Fruit fly (Drosophila melanogaster) whole organism, embryonic: ENCODE data around the gene CG7519.

Experiments
- Atf6 ChIP-seq: fragments of 200-800 bp; sonication (Bioruptor generic); IDR thresholded peaks from 2 replicates; pipeline ENCODE4 v1.3.6; 2022; ENCODE audit warnings: missing biosample characterization, missing genetic modification characterization
- Bgb ChIP-seq: fragments of 200-800 bp; sonication (Bioruptor generic); IDR thresholded peaks from 2 replicates; pipeline ENCODE4 v1.3.6; 2022; ENCODE audit warnings: missing biosample characterization, missing genetic modification characterization; ENCODE audit not compliant: partially characterized antibody
- CG12071 ChIP-seq: fragments of 200-800 bp; sonication (Bioruptor generic); optimal IDR thresholded peaks from 3 replicates; lab custom pipeline; 2018; ENCODE audit warnings: missing biosample characterization, mild to moderate bottlenecking, missing genetic modification characterization
- CG12236 ChIP-seq: fragments of 200-800 bp; sonication (Bioruptor generic); optimal IDR thresholded peaks from 2 replicates; lab custom pipeline; 2016; ENCODE audit warnings: missing biosample characterization, missing genetic modification characterization
- CG1233 ChIP-seq: fragments of 200-800 bp; sonication (Bioruptor generic); optimal IDR thresholded peaks from 4 replicates; lab custom pipeline; 2018; ENCODE audit warnings: missing biosample characterization, mild to moderate bottlenecking, missing genetic modification characterization
- CG1529 ChIP-seq: fragments of 200-800 bp; sonication (Bioruptor generic); optimal IDR thresholded peaks from 3 replicates; lab custom pipeline; 2018; ENCODE audit warnings: missing biosample characterization, missing genetic modification characterization
- CG15601 ChIP-seq: fragments of 200-800 bp; sonication (Bioruptor generic); optimal IDR thresholded peaks from 3 replicates; lab custom pipeline; 2019; ENCODE audit warnings: missing biosample characterization, mild to moderate bottlenecking, missing genetic modification characterization, moderate library complexity
- CG1602 ChIP-seq: fragments of 200-800 bp; sonication (Bioruptor generic); optimal IDR thresholded peaks from 3 replicates; lab custom pipeline; 2016; ENCODE audit warnings: missing biosample characterization, missing genetic modification characterization
- CG18619 ChIP-seq: fragments of 200-800 bp; sonication (Bioruptor generic); optimal IDR thresholded peaks from 3 replicates; lab custom pipeline; 2017; ENCODE audit warnings: missing biosample characterization, mild to moderate bottlenecking, missing genetic modification characterization
- CG2120 ChIP-seq: fragments of 200-800 bp; sonication (Bioruptor generic); optimal IDR thresholded peaks from 3 replicates; lab custom pipeline; 2016; ENCODE audit warnings: missing biosample characterization, missing genetic modification characterization
- CG2129 ChIP-seq: fragments of 200-800 bp; sonication (Bioruptor generic); IDR thresholded peaks from 2 replicates; pipeline ENCODE4 v1.3.6; 2022; ENCODE audit warnings: missing biosample characterization, missing genetic modification characterization; ENCODE audit not compliant: partially characterized antibody
- CG2889 ChIP-seq: fragments of 200-800 bp; sonication (Bioruptor generic); IDR thresholded peaks from 3 replicates; pipeline ENCODE4 v1.3.6; 2022; ENCODE audit warnings: missing biosample characterization, missing genetic modification characterization
- CG33213 ChIP-seq: fragments of 200-800 bp; sonication (Bioruptor generic); optimal IDR thresholded peaks from 3 replicates; lab custom pipeline; 2016; ENCODE audit warnings: missing biosample characterization, missing genetic modification characterization
- CG3995 ChIP-seq: fragments of 200-800 bp; sonication (Bioruptor generic); optimal IDR thresholded peaks from 3 replicates; lab custom pipeline; 2016; ENCODE audit warnings: missing biosample characterization, missing genetic modification characterization
- CG4282 ChIP-seq: fragments of 200-800 bp; sonication (Bioruptor generic); optimal IDR thresholded peaks from 2 replicates; lab custom pipeline; 2016; ENCODE audit warnings: missing biosample characterization, missing genetic modification characterization
- CG4328 ChIP-seq: fragments of 200-800 bp; sonication (Bioruptor generic); optimal IDR thresholded peaks from 3 replicates; lab custom pipeline; 2017; ENCODE audit warnings: missing biosample characterization, missing genetic modification reagents, missing genetic modification characterization
- CG4617 ChIP-seq: fragments of 200-800 bp; sonication (Bioruptor generic); optimal IDR thresholded peaks from 3 replicates; lab custom pipeline; 2016; ENCODE audit warnings: missing biosample characterization, missing genetic modification characterization, borderline replicate concordance
- CG7556 ChIP-seq: fragments of 200-800 bp; sonication (Bioruptor generic); optimal IDR thresholded peaks from 2 replicates; lab custom pipeline; 2017; ENCODE audit warnings: missing biosample characterization, mild to moderate bottlenecking, missing genetic modification characterization
- CG7745 ChIP-seq: fragments of 200-800 bp; sonication (Bioruptor generic); optimal IDR thresholded peaks from 2 replicates; lab custom pipeline; 2018; ENCODE audit warnings: missing biosample characterization, mild to moderate bottlenecking, missing genetic modification characterization, moderate library complexity
- Doc3 ChIP-seq: fragments of 200-800 bp; sonication (Bioruptor generic); IDR thresholded peaks from 3 replicates; pipeline ENCODE4 v1.3.6; 2022; ENCODE audit warnings: missing biosample characterization, missing genetic modification characterization; ENCODE audit not compliant: partially characterized antibody
- GATAe ChIP-seq: fragments of 200-800 bp; sonication (Bioruptor generic); conservative IDR thresholded peaks from 2 replicates; pipeline ENCODE4 v1.3.6; 2022; ENCODE audit warnings: missing biosample characterization, missing genetic modification characterization
- HmgZ ChIP-seq: fragments of 200-800 bp; sonication (Bioruptor generic); optimal IDR thresholded peaks from 2 replicates; lab custom pipeline; 2018; ENCODE audit warnings: missing biosample characterization, mild to moderate bottlenecking, missing genetic modification characterization
- Hmr ChIP-seq: fragments of 200-800 bp; sonication (Bioruptor generic); optimal IDR thresholded peaks from 3 replicates; lab custom pipeline; 2017; ENCODE audit warnings: mild to moderate bottlenecking, missing biosample characterization, missing genetic modification reagents, missing genetic modification characterization
- MESR4 ChIP-seq: fragments of 200-800 bp; sonication (Bioruptor generic); optimal IDR thresholded peaks from 2 replicates; lab custom pipeline; 2018; ENCODE audit warnings: missing biosample characterization, mild to moderate bottlenecking, missing genetic modification characterization, moderate library complexity
- MTF-1 ChIP-seq: fragments of 200-800 bp; sonication (Bioruptor generic); optimal IDR thresholded peaks from 2 replicates; lab custom pipeline; 2018; ENCODE audit warnings: missing biosample characterization, mild to moderate bottlenecking, missing genetic modification characterization, borderline replicate concordance
- Mad ChIP-seq: fragments of 200-800 bp; sonication (Bioruptor generic); optimal IDR thresholded peaks from 2 replicates; lab custom pipeline; 2016; ENCODE audit warnings: missing biosample characterization, missing genetic modification characterization
- Med ChIP-seq: fragments of 200-800 bp; sonication (Bioruptor generic); peaks from one replicate; lab custom pipeline; 2016; ENCODE audit warnings: missing biosample characterization, missing genetic modification characterization, mild to moderate bottlenecking, inconsistent platforms, moderate library complexity
- Nf-YA ChIP-seq: fragments of 200-800 bp; sonication (Bioruptor generic); IDR thresholded peaks from 2 replicates; pipeline ENCODE4 v1.3.6; 2022; ENCODE audit warnings: missing biosample characterization, missing genetic modification characterization
- Nf-YB ChIP-seq: fragments of 200-800 bp; sonication (Bioruptor generic); optimal IDR thresholded peaks from 3 replicates; lab custom pipeline; 2019; ENCODE audit warnings: missing biosample characterization, mild to moderate bottlenecking, missing genetic modification characterization, moderate library complexity
- Pdp1 ChIP-seq, 2 experiments: fragments of 200-800 bp; sonication (Bioruptor generic); optimal IDR thresholded peaks; 3 replicates each; lab custom pipeline; 2016; ENCODE audit warnings: missing biosample characterization in 2 of 2, missing genetic modification characterization in 2 of 2, mild to moderate bottlenecking in 1 of 2, moderate library complexity in 1 of 2
- Side ChIP-seq: fragments of 200-800 bp; sonication (Bioruptor generic); optimal IDR thresholded peaks from 2 replicates; lab custom pipeline; 2016; ENCODE audit warnings: missing biosample characterization, missing genetic modification characterization
- Sin3A ChIP-seq: fragments of >200 bp; optimal IDR thresholded peaks from 2 replicates; lab custom pipeline; 2018
- Usf ChIP-seq: fragments of 200-800 bp; sonication (Bioruptor generic); optimal IDR thresholded peaks from 2 replicates; lab custom pipeline; 2017; ENCODE audit warnings: missing genotype, missing biosample characterization, missing genetic modification characterization
- YL-1 ChIP-seq: fragments of 200-800 bp; sonication (Bioruptor generic); optimal IDR thresholded peaks from 3 replicates; lab custom pipeline; 2017; ENCODE audit warnings: missing biosample characterization, mild to moderate bottlenecking, missing genetic modification characterization
- br ChIP-seq: fragments of >200 bp; optimal IDR thresholded peaks from 2 replicates; lab custom pipeline; 2017
- bsh ChIP-seq, 2 experiments: fragments of 200-800 bp; sonication (Bioruptor generic); optimal IDR thresholded peaks; 2 replicates each; lab custom pipeline; 2017 to 2018; ENCODE audit warnings: mild to moderate bottlenecking in 2 of 2, missing biosample characterization in 2 of 2, missing genetic modification characterization in 2 of 2, moderate library complexity in 1 of 2
- chif ChIP-seq, 2 experiments: fragments of 200-800 bp; sonication (Bioruptor generic); optimal IDR thresholded peaks; 3 replicates each; lab custom pipeline; 2016; ENCODE audit warnings: missing biosample characterization in 2 of 2, missing genetic modification characterization in 2 of 2
- chinmo ChIP-seq: fragments of 200-800 bp; sonication (Bioruptor generic); IDR thresholded peaks from 4 replicates; pipeline ENCODE4 v1.3.6; 2022; ENCODE audit warnings: missing biosample characterization, missing genetic modification characterization; ENCODE audit not compliant: partially characterized antibody
- crol ChIP-seq: fragments of 200-800 bp; sonication (Bioruptor generic); IDR thresholded peaks from 2 replicates; pipeline ENCODE4 v1.3.6; 2022; ENCODE audit warnings: missing biosample characterization, missing genetic modification characterization
- disco-r ChIP-seq: fragments of 200-800 bp; sonication (Bioruptor generic); optimal IDR thresholded peaks from 2 replicates; lab custom pipeline; 2016; ENCODE audit warnings: missing biosample characterization, missing genetic modification characterization
- exex ChIP-seq: fragments of 200-800 bp; sonication (Bioruptor generic); optimal IDR thresholded peaks from 4 replicates; lab custom pipeline; 2018; ENCODE audit warnings: missing biosample characterization, mild to moderate bottlenecking, missing genetic modification characterization, moderate library complexity
- fru ChIP-seq: fragments of >200 bp; optimal IDR thresholded peaks from 2 replicates; lab custom pipeline; 2017
- jing ChIP-seq: fragments of 200-800 bp; sonication (Bioruptor generic); optimal IDR thresholded peaks from 2 replicates; lab custom pipeline; 2018; ENCODE audit warnings: missing biosample characterization, mild to moderate bottlenecking, missing genetic modification characterization
- lov ChIP-seq, 2 experiments: fragments of 200-800 bp in 1 of 2; fragments of >200 bp in 1 of 2; sonication (Bioruptor generic) in 1 of 2; IDR thresholded peaks in 1 of 2; optimal IDR thresholded peaks in 1 of 2; 2 replicates in 1 of 2; 3 replicates in 1 of 2; pipeline versions ENCODE4 v1.3.6 to Lab custom; 2017 to 2022; ENCODE audit warnings: missing biosample characterization in 1 of 2, missing genetic modification characterization in 1 of 2
- nmo ChIP-seq: fragments of 200-800 bp; sonication (Bioruptor generic); optimal IDR thresholded peaks from 2 replicates; lab custom pipeline; 2018; ENCODE audit warnings: missing biosample characterization, mild to moderate bottlenecking, missing genetic modification characterization, moderate library complexity
- pan ChIP-seq, 4 experiments: fragments of >200 bp in 3 of 4; fragments of 200-800 bp in 1 of 4; sonication (Bioruptor generic) in 1 of 4; optimal IDR thresholded peaks in 3 of 4; IDR thresholded peaks in 1 of 4; 2 replicates each; pipeline versions ENCODE4 v1.3.6 to Lab custom; 2017 to 2022; ENCODE audit warnings: missing biosample characterization in 2 of 4, missing genetic modification characterization in 2 of 4, mixed read lengths in 1 of 4
- pum ChIP-seq: fragments of 200-800 bp; sonication (Bioruptor generic); optimal IDR thresholded peaks from 2 replicates; lab custom pipeline; 2016; ENCODE audit warnings: missing biosample characterization, missing genetic modification characterization
- sens ChIP-seq: fragments of 200-800 bp; sonication (Bioruptor generic); peaks from one replicate; lab custom pipeline; 2016; ENCODE audit warnings: missing biosample characterization, missing genetic modification characterization
- ssp ChIP-seq: fragments of 200-800 bp; sonication (Bioruptor generic); IDR thresholded peaks from 2 replicates; pipeline ENCODE4 v1.3.6; 2022; ENCODE audit warnings: missing biosample characterization, missing genetic modification characterization
- unpg ChIP-seq: fragments of 200-800 bp; sonication (Bioruptor generic); optimal IDR thresholded peaks from 3 replicates; lab custom pipeline; 2018; ENCODE audit warnings: missing biosample characterization, mild to moderate bottlenecking, missing genetic modification characterization, moderate library complexity
- wdn ChIP-seq: fragments of 200-800 bp; sonication (Bioruptor generic); IDR thresholded peaks from 2 replicates; pipeline ENCODE4 v1.3.6; 2022; ENCODE audit warnings: missing biosample characterization, missing genetic modification characterization

Gene CG7519

DNA sequence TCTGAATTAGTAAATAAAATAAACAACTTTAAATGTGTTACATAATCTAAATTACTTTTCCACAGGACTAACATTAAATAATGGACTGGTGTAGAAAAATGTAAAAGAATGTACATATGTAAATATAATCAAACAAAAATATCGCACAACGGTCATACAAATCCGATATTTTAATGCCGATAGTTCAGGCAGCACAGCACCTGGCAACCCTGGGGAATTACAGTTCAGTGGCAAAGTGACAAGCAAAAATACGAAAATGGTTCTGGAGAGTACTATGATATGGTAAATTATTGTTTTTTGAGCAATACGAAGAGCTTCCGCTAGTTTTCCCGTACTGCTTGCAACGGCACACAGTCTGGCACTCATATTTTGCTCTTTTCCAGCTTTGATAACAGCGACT is 44.0 kb downstream of the CG7519 start, which contains the start of gene Rpn10 (continued):
- peak; percentile 88 for TF ChIP-seq CG4617
- no peak for TF ChIP-seq CG12071 (GFP tag; lab: Kevin White, UChicago)
- TF ChIP-seq Mad (GFP tag; lab: Kevin White, UChicago), result no peak
- TF ChIP-seq CG2120 (GFP tag; lab: Kevin White, UChicago), result peak; percentile 54
- no peak for TF ChIP-seq Nf-YB
- peak; percentile 43 for TF ChIP-seq CG3995 (GFP tag; lab: Kevin White, UChicago)
- TF ChIP-seq lov (optimal IDR thresholded peaks at IDR 0.05; lab: Kevin White, UChicago), result no peak
- no peak for TF ChIP-seq lov (GFP tag; IDR thresholded peaks at IDR 0.05; lab: Robert Waterston, UW)
- no peak for TF ChIP-seq Hmr (GFP tag; lab: Kevin White, UChicago)
- TF ChIP-seq fru (lab: Kevin White, UChicago), result no peak
- peak; percentile 27 for TF ChIP-seq Sin3A (lab: Kevin White, UChicago)
- TF ChIP-seq CG2129 (GFP tag; lab: Robert Waterston, UW), result peak; percentile 93
- TF ChIP-seq wdn, result no peak
- TF ChIP-seq pan (optimal IDR thresholded peaks at IDR 0.05; lab: Kevin White, UChicago), result no peak
- no peak for TF ChIP-seq pan (GFP tag; optimal IDR thresholded peaks at IDR 0.05 in 1 of 2, IDR thresholded peaks at IDR 0.05 in 1 of 2)
- peak; percentile 11 for TF ChIP-seq CG15601 (tag; lab: Kevin White, UChicago)
- no peak for TF ChIP-seq Nf-YA (GFP tag; lab: Robert Waterston, UW)
- TF ChIP-seq CG1233, result no peak
- no peak for TF ChIP-seq exex (tag; lab: Kevin White, UChicago)
- peak in 1 of 2 experiments; percentile 5 for TF ChIP-seq chif (GFP tag; optimal IDR thresholded peaks at IDR 0.05; lab: Kevin White, UChicago)
- no peak for TF ChIP-seq jing (GFP tag; lab: Kevin White, UChicago)
- peak; percentile 26 for TF ChIP-seq pum (GFP tag; lab: Kevin White, UChicago)
- TF ChIP-seq bsh (GFP tag; optimal IDR thresholded peaks at IDR 0.05; lab: Kevin White, UChicago), result no peak
- TF ChIP-seq CG1529 (GFP tag; lab: Kevin White, UChicago), result no peak
- no peak for TF ChIP-seq disco-r
- peak; percentile 73 for TF ChIP-seq CG33213 (GFP tag; lab: Kevin White, UChicago)
- peak; percentile 76 for TF ChIP-seq MESR4 (GFP tag; lab: Kevin White, UChicago)
- TF ChIP-seq HmgZ (tag; lab: Kevin White, UChicago), result peak; percentile 88
- TF ChIP-seq chinmo (GFP tag; lab: Robert Waterston, UW), result peak; percentile 94
- TF ChIP-seq crol (GFP tag; lab: Robert Waterston, UW), result no peak
- TF ChIP-seq unpg, result no peak
- no peak for TF ChIP-seq Atf6 (GFP tag; lab: Robert Waterston, UW)
- TF ChIP-seq br, result no peak
- no peak for TF ChIP-seq CG12236
- peak; percentile 46 for TF ChIP-seq sens (GFP tag; lab: Kevin White, UChicago)
- TF ChIP-seq Usf (GFP tag; lab: Kevin White, UChicago), result no peak
- no peak for TF ChIP-seq CG4282
- TF ChIP-seq CG18619 (GFP tag; lab: Kevin White, UChicago), result no peak
- no peak for TF ChIP-seq CG2889 (GFP tag; lab: Robert Waterston, UW)
- TF ChIP-seq GATAe (GFP tag; lab: Robert Waterston, UW), result no peak
- no peak for TF ChIP-seq CG7556 (GFP tag; lab: Kevin White, UChicago)
- no peak for TF ChIP-seq CG4328 (GFP tag; lab: Kevin White, UChicago)
- TF ChIP-seq ssp (GFP tag; lab: Robert Waterston, UW), result no peak
- peak; percentile 71 for TF ChIP-seq YL-1 (GFP tag; lab: Kevin White, UChicago)
- peak; percentile 94 for TF ChIP-seq Doc3
- TF ChIP-seq Side (GFP tag; lab: Kevin White, UChicago), result peak; percentile 20
- TF ChIP-seq Pdp1 (GFP tag; optimal IDR thresholded peaks at IDR 0.05; lab: Kevin White, UChicago), result peak; percentile 8 to 86
- TF ChIP-seq nmo, result peak; percentile 72
- TF ChIP-seq CG1602, result peak; percentile 23
- TF ChIP-seq Bgb, result peak; percentile 99
- TF ChIP-seq MTF-1 (GFP tag; lab: Kevin White, UChicago), result no peak
- peak; percentile 85 for TF ChIP-seq Med (GFP tag; lab: Kevin White, UChicago)
- TF ChIP-seq CG7745 (tag; lab: Kevin White, UChicago), result no peak
